Worm (Caenorhabditis elegans): ENCODE data around the gene tbce-1.
A peak's percentile ranks its signal among the peaks of the same experiment; 100 is the strongest.

The tbce-1 gene

ce11 chrIV:8252856-8253255 is 41.6 kb upstream of the tbce-1 start (continued):
- no peak for TF ChIP-seq nhr-25 (tag; optimal IDR thresholded peaks at IDR 0.05; ENCODE audit: borderline replicate concordance, insufficient read depth)
- no peak for TF ChIP-seq ceh-44 (GFP tag; IDR thresholded peaks at IDR 0.05)
- TF ChIP-seq nhr-48 (tag; optimal IDR thresholded peaks at IDR 0.05) = peak; percentile 70
- TF ChIP-seq dmd-8 (GFP tag; IDR thresholded peaks at IDR 0.05) = peak; percentile 97
- peak; percentile 56 for TF ChIP-seq F10B5.3 (tag; optimal IDR thresholded peaks at IDR 0.05)
- no peak for TF ChIP-seq aly-2 (tag; optimal IDR thresholded peaks at IDR 0.05)
- TF ChIP-seq ZK337.2 (GFP tag; IDR thresholded peaks at IDR 0.05) = 0 out of 2 replicates have a peak, but pooled peaks have one; percentile 59
- TF ChIP-seq hlh-11 (tag; optimal IDR thresholded peaks at IDR 0.05) = peak; percentile 66
- TF ChIP-seq dmd-6 (GFP tag; IDR thresholded peaks at IDR 0.05) = peak; percentile 78
- TF ChIP-seq mdl-1 (tag; optimal IDR thresholded peaks at IDR 0.05) = peak; percentile 1 to 71
- no peak for TF ChIP-seq attf-4 (tag; optimal IDR thresholded peaks at IDR 0.05)
- TF ChIP-seq Y105C5A.15 (GFP tag; IDR thresholded peaks at IDR 0.05) = peak; percentile 93; the same call in 1 of the 2 replicates
- TF ChIP-seq fos-1 (tag; optimal IDR thresholded peaks at IDR 0.05) = no peak
- peak; percentile 24 for TF ChIP-seq nhr-28 (tag; optimal IDR thresholded peaks at IDR 0.05)
- peak; percentile 94 for TF ChIP-seq vab-7 (GFP tag; IDR thresholded peaks at IDR 0.05)

ce11 chrIV:8254193-8254592 is 40.3 kb upstream of the tbce-1 start:
- TF ChIP-seq F10B5.3 (tag; optimal IDR thresholded peaks at IDR 0.05) (no peak), set-16 (GFP tag; IDR thresholded peaks at IDR 0.05) (no peak), cey-2 (tag; optimal IDR thresholded peaks at IDR 0.05; ENCODE audit: borderline replicate concordance, insufficient read depth) (no peak), dve-1 (tag; optimal IDR thresholded peaks at IDR 0.05; ENCODE audit: insufficient read depth) (no peak), nhr-76 (tag; optimal IDR thresholded peaks at IDR 0.05) (no peak), nhr-48 (tag; optimal IDR thresholded peaks at IDR 0.05) (peak; percentile 66), nhr-28 (tag; optimal IDR thresholded peaks at IDR 0.05) (peak; percentile 24), hlh-11 (tag; optimal IDR thresholded peaks at IDR 0.05) (peak; percentile 59), mxl-3 (GFP tag; optimal IDR thresholded peaks at IDR 0.05) (no peak), Y48G9A.11 (GFP tag; IDR thresholded peaks at IDR 0.05) (no peak), mep-1 (tag; optimal IDR thresholded peaks at IDR 0.05) (no peak), nhr-41 (GFP tag; IDR thresholded peaks at IDR 0.05) (no peak), aha-1 (tag) (peak; percentile 90), daf-19 (GFP tag; conservative IDR thresholded peaks at IDR 0.05) (no peak), F37D6.2 (tag; optimal IDR thresholded peaks at IDR 0.05) (no peak)

ce11 chrIV:8255221-8255620 is 39.3 kb upstream of the tbce-1 start:
- no peak for TF ChIP-seq pha-4 (GFP tag; IDR thresholded peaks at IDR 0.05)
- no peak for TF ChIP-seq pha-4 (tag; optimal IDR thresholded peaks at IDR 0.05)
- peak; percentile 34 for TF ChIP-seq dve-1 (tag; optimal IDR thresholded peaks at IDR 0.05; ENCODE audit: insufficient read depth)
- TF ChIP-seq nhr-28 (tag; optimal IDR thresholded peaks at IDR 0.05) = peak; percentile 64
- peak; percentile 32 for TF ChIP-seq pqm-1 (tag; optimal IDR thresholded peaks at IDR 0.05)
- no peak for TF ChIP-seq ctbp-1 (GFP tag; IDR thresholded peaks at IDR 0.05)

ce11 chrIV:8259904-8260303 is 34.6 kb upstream of the tbce-1 start, which contains the start of gene K07H8.7:
Gene K07H8.7, minus strand, starts transcription at chrIV:8260004.
- TF ChIP-seq ctbp-1 (GFP tag; IDR thresholded peaks at IDR 0.05) (no peak), unc-130 (GFP tag; optimal IDR thresholded peaks at IDR 0.05) (no peak), dmd-8 (GFP tag; IDR thresholded peaks at IDR 0.05) (no peak), ceh-20 (GFP tag; IDR thresholded peaks at IDR 0.05) (no peak), T20F7.1 (GFP tag; optimal IDR thresholded peaks at IDR 0.05) (no peak), nhr-42 (GFP tag; IDR thresholded peaks at IDR 0.05) (no peak), F37D6.2 (tag; optimal IDR thresholded peaks at IDR 0.05) (no peak), fkh-10 (GFP tag; optimal IDR thresholded peaks at IDR 0.05) (no peak), lir-3 (tag; optimal IDR thresholded peaks at IDR 0.05) (no peak), ztf-11 (tag; optimal IDR thresholded peaks at IDR 0.05) (no peak), hif-1 (tag; optimal IDR thresholded peaks at IDR 0.05) (no peak)

All from whole organism, L4 larva.